Fruit fly (Drosophila melanogaster): ENCODE data around the gene CG12395.

CG12395 gene

dm6 chrX:16063414-16063938 lies 778 bp upstream of the CG12395 start, which contains the start of gene dpr18:
Gene dpr18, plus strand, starts transcription at chrX:16063738.
- TF ChIP-seq Myc (optimal IDR thresholded peaks at IDR 0.05) (no peak), ttk (optimal IDR thresholded peaks at IDR 0.05) (no peak), insv (optimal IDR thresholded peaks at IDR 0.05) (no peak), psq (optimal IDR thresholded peaks at IDR 0.05) (no peak), h (optimal IDR thresholded peaks at IDR 0.05) (no peak), Sin3A (optimal IDR thresholded peaks at IDR 0.05) (no peak)

Measured in Kc167 (cell line).